Worm (Caenorhabditis elegans) whole organism, mixed stage, embryonic: ENCODE measurements around the gene F57F4.1.

Experiments
- bed-3 ChIP-seq: fragments of 200-800 bp; sonication (Bioruptor generic); optimal IDR thresholded peaks from 3 replicates; lab custom pipeline; 2018; ENCODE audit warnings: mild to moderate bottlenecking, missing genetic modification characterization, moderate library complexity, missing compliant biosample characterization
- blmp-1 ChIP-seq: fragments of 150-350 bp; optimal IDR thresholded peaks from 2 replicates; lab custom pipeline; 2014; ENCODE audit warnings: missing biosample characterization, missing genetic modification characterization
- ceh-39 ChIP-seq: fragments of 150-350 bp; optimal IDR thresholded peaks from 2 replicates; lab custom pipeline; 2014; ENCODE audit warnings: missing biosample characterization, missing genetic modification characterization
- ceh-43 ChIP-seq: fragments of 200-800 bp; sonication (Bioruptor generic); optimal IDR thresholded peaks from 2 replicates; lab custom pipeline; 2018; ENCODE audit warnings: mild to moderate bottlenecking, missing genetic modification characterization, moderate library complexity, missing compliant biosample characterization
- ceh-83 ChIP-seq: fragments of 200-800 bp; sonication (Bioruptor generic); optimal IDR thresholded peaks from 2 replicates; lab custom pipeline; 2018; ENCODE audit warnings: mild to moderate bottlenecking, missing genetic modification characterization, missing compliant biosample characterization
- ces-1 ChIP-seq: fragments of 150-350 bp; optimal IDR thresholded peaks from 2 replicates; lab custom pipeline; 2014; ENCODE audit warnings: missing biosample characterization, missing genetic modification reagents, missing genetic modification characterization
- cnd-1 ChIP-seq: fragments of 200-800 bp; sonication (Bioruptor generic); optimal IDR thresholded peaks from 2 replicates; lab custom pipeline; 2018; ENCODE audit warnings: mild to moderate bottlenecking, missing genetic modification characterization, missing compliant biosample characterization
- drap-1 ChIP-seq: fragments of 200-800 bp; sonication (Bioruptor generic); optimal IDR thresholded peaks from 3 replicates; lab custom pipeline; 2018; ENCODE audit warnings: mild to moderate bottlenecking, missing genetic modification characterization, missing compliant biosample characterization
- elt-1 ChIP-seq: sonication (generic microtip); optimal IDR thresholded peaks from 2 replicates; lab custom pipeline; 2017; ENCODE audit warnings: missing genetic modification characterization, mild to moderate bottlenecking, missing compliant biosample characterization, antibody characterized with exemption, moderate library complexity, borderline replicate concordance; ENCODE audit not compliant: insufficient read depth
- elt-3 ChIP-seq: fragments of 150-350 bp; optimal IDR thresholded peaks from 2 replicates; lab custom pipeline; 2014; ENCODE audit warnings: missing biosample characterization, missing genetic modification characterization
- flh-1 ChIP-seq: fragments of 200-800 bp; sonication (Bioruptor generic); optimal IDR thresholded peaks from 2 replicates; lab custom pipeline; 2018; ENCODE audit warnings: mild to moderate bottlenecking, missing genetic modification characterization, moderate library complexity, missing compliant biosample characterization
- ham-2 ChIP-seq: fragments of 200-800 bp; sonication (Bioruptor generic); optimal IDR thresholded peaks from 2 replicates; lab custom pipeline; 2018; ENCODE audit warnings: mild to moderate bottlenecking, missing genetic modification characterization, missing compliant biosample characterization
- hlh-1 ChIP-seq: fragments of 150-350 bp; optimal IDR thresholded peaks from 2 replicates; lab custom pipeline; 2014; ENCODE audit warnings: missing biosample characterization, missing genetic modification reagents, missing genetic modification characterization
- lin-13 ChIP-seq: fragments of 150-350 bp; optimal IDR thresholded peaks from 2 replicates; lab custom pipeline; 2014; ENCODE audit warnings: missing biosample characterization, missing genetic modification characterization
- lin-32 ChIP-seq: fragments of 200-800 bp; sonication (Bioruptor generic); optimal IDR thresholded peaks from 2 replicates; lab custom pipeline; 2018; ENCODE audit warnings: mild to moderate bottlenecking, missing genetic modification characterization, missing compliant biosample characterization
- lsy-2 ChIP-seq: fragments of 150-350 bp; optimal IDR thresholded peaks from 2 replicates; lab custom pipeline; 2014; ENCODE audit warnings: missing biosample characterization, missing genetic modification characterization
- mab-5 ChIP-seq: fragments of 150-350 bp; optimal IDR thresholded peaks from 2 replicates; lab custom pipeline; 2014; ENCODE audit warnings: missing biosample characterization, missing genetic modification characterization
- mls-2 ChIP-seq: sonication (generic microtip); optimal IDR thresholded peaks from 2 replicates; lab custom pipeline; 2016; ENCODE audit warnings: mild to moderate bottlenecking, missing genetic modification characterization, moderate library complexity, missing compliant biosample characterization
- nhr-12 ChIP-seq: fragments of 150-350 bp; optimal IDR thresholded peaks from 2 replicates; lab custom pipeline; 2014; ENCODE audit warnings: missing biosample characterization, missing genetic modification characterization
- nhr-2 ChIP-seq: fragments of 150-350 bp; optimal IDR thresholded peaks from 2 replicates; lab custom pipeline; 2014; ENCODE audit warnings: missing biosample characterization, missing genetic modification characterization
- nhr-237 ChIP-seq: fragments of 150-350 bp; optimal IDR thresholded peaks from 2 replicates; lab custom pipeline; 2014; ENCODE audit warnings: missing biosample characterization, missing genetic modification characterization
- nhr-28 ChIP-seq: fragments of 150-350 bp; optimal IDR thresholded peaks from 2 replicates; lab custom pipeline; 2014; ENCODE audit warnings: missing biosample characterization, missing genetic modification characterization
- nhr-76 ChIP-seq: sonication (generic microtip); optimal IDR thresholded peaks from 2 replicates; lab custom pipeline; 2017; ENCODE audit warnings: missing biosample characterization, missing genetic modification characterization
- pha-4 ChIP-seq: fragments of 150-350 bp; optimal IDR thresholded peaks from 2 replicates; lab custom pipeline; 2018; ENCODE audit warnings: missing biosample characterization, missing genetic modification reagents, missing genetic modification characterization
- sem-2 ChIP-seq: fragments of 200-800 bp; sonication (Bioruptor generic); optimal IDR thresholded peaks from 2 replicates; lab custom pipeline; 2018; ENCODE audit warnings: mild to moderate bottlenecking, missing genetic modification characterization, missing compliant biosample characterization
- sptf-1 ChIP-seq: sonication (generic microtip); optimal IDR thresholded peaks from 2 replicates; lab custom pipeline; 2017; ENCODE audit warnings: mild to moderate bottlenecking, missing genetic modification characterization, moderate library complexity, missing compliant biosample characterization
- tbx-8 ChIP-seq: fragments of 200-800 bp; sonication (Bioruptor generic); optimal IDR thresholded peaks from 2 replicates; lab custom pipeline; 2018; ENCODE audit warnings: mild to moderate bottlenecking, missing genetic modification characterization, moderate library complexity, missing compliant biosample characterization
- unc-120 ChIP-seq: sonication (generic microtip); optimal IDR thresholded peaks from 2 replicates; lab custom pipeline; 2017; ENCODE audit warnings: missing genetic modification characterization, missing compliant biosample characterization; ENCODE audit not compliant: poor library complexity, severe bottlenecking
- unc-39 ChIP-seq: fragments of 150-350 bp; optimal IDR thresholded peaks from 2 replicates; lab custom pipeline; 2014; ENCODE audit warnings: missing biosample characterization, missing genetic modification characterization
- unc-62 ChIP-seq: fragments of 150-350 bp; optimal IDR thresholded peaks from 2 replicates; lab custom pipeline; 2014; ENCODE audit warnings: missing biosample characterization, missing genetic modification reagents, missing genetic modification characterization
- zip-8 ChIP-seq: fragments of 150-350 bp; optimal IDR thresholded peaks from 2 replicates; lab custom pipeline; 2014; ENCODE audit warnings: missing biosample characterization, missing genetic modification characterization
- ztf-11 ChIP-seq: fragments of 150-350 bp; optimal IDR thresholded peaks from 2 replicates; lab custom pipeline; 2014; ENCODE audit warnings: missing biosample characterization, missing genetic modification characterization

F57F4.1 gene

ce11 chrV:6359522-6359921 is 30.7 kb upstream of the F57F4.1 start:
- TF ChIP-seq unc-39 = no peak
- no peak for TF ChIP-seq ces-1 (GFP tag; lab: Kevin White, UChicago)
- TF ChIP-seq zip-8 = no peak
- no peak for TF ChIP-seq drap-1 (GFP tag; lab: Kevin White, UChicago)
- TF ChIP-seq nhr-76 (tag; lab: Kevin White, UChicago) = no peak
- no peak for TF ChIP-seq ham-2 (GFP tag; lab: Kevin White, UChicago)
- no peak for TF ChIP-seq tbx-8 (GFP tag; lab: Kevin White, UChicago)
- TF ChIP-seq ceh-43 (GFP tag; lab: Kevin White, UChicago) = no peak
- TF ChIP-seq nhr-2 (tag; lab: Kevin White, UChicago) = no peak
- TF ChIP-seq elt-1 (tag; lab: Kevin White, UChicago) = no peak
- TF ChIP-seq sem-2 (GFP tag; lab: Kevin White, UChicago) = no peak
- TF ChIP-seq ceh-83 (GFP tag; lab: Kevin White, UChicago) = no peak
- TF ChIP-seq lsy-2 (tag; lab: Kevin White, UChicago) = no peak
- no peak for TF ChIP-seq nhr-28 (tag; lab: Kevin White, UChicago)
- no peak for TF ChIP-seq cnd-1 (tag; lab: Kevin White, UChicago)
- TF ChIP-seq unc-62 (GFP tag; lab: Kevin White, UChicago) = no peak
- TF ChIP-seq blmp-1 = no peak

ce11 chrV:6361688-6362087 is 28.6 kb upstream of the F57F4.1 start:
- TF ChIP-seq mls-2 = no peak
- no peak for TF ChIP-seq elt-3 (tag; lab: Kevin White, UChicago)
- TF ChIP-seq lin-13 (tag; lab: Kevin White, UChicago) = no peak
- TF ChIP-seq ceh-39 = no peak
- no peak for TF ChIP-seq tbx-8 (GFP tag; lab: Kevin White, UChicago)
- no peak for TF ChIP-seq nhr-12 (tag; lab: Kevin White, UChicago)
- no peak for TF ChIP-seq nhr-237

- TF ChIP-seq nhr-28 (tag; lab: Kevin White, UChicago) = no peak
- TF ChIP-seq lin-32 (GFP tag; lab: Kevin White, UChicago) = no peak
- TF ChIP-seq nhr-2 (tag; lab: Kevin White, UChicago) = no peak
- no peak for TF ChIP-seq zip-8
- TF ChIP-seq ceh-83 (GFP tag; lab: Kevin White, UChicago) = no peak
- TF ChIP-seq unc-120 (tag; lab: Kevin White, UChicago) = no peak
- TF ChIP-seq ztf-11 (tag; lab: Kevin White, UChicago) = no peak
- no peak for TF ChIP-seq lin-13 (tag; lab: Kevin White, UChicago)
- no peak for TF ChIP-seq sptf-1 (tag; lab: Kevin White, UChicago)
- TF ChIP-seq mab-5 (tag; lab: Kevin White, UChicago) = no peak
- TF ChIP-seq elt-1 (tag; lab: Kevin White, UChicago) = no peak
- TF ChIP-seq flh-1 = no peak
- no peak for TF ChIP-seq ces-1 (GFP tag; lab: Kevin White, UChicago)
- TF ChIP-seq drap-1 (GFP tag; lab: Kevin White, UChicago) = no peak
- TF ChIP-seq bed-3 (GFP tag; lab: Kevin White, UChicago) = no peak
- no peak for TF ChIP-seq mls-2
- no peak for TF ChIP-seq tbx-8 (GFP tag; lab: Kevin White, UChicago)
- no peak for TF ChIP-seq pha-4
- no peak for TF ChIP-seq nhr-76 (tag; lab: Kevin White, UChicago)
Measured at ce11 chrV:6364806-6365205, 25.5 kb upstream of the F57F4.1 start.

ce11 chrV:6365597-6365996 is 24.7 kb upstream of the F57F4.1 start, which contains the start of gene cest-33:
cest-33 (minus strand) TSS chrV:6365671.
- TF ChIP-seq ztf-11 (tag; lab: Kevin White, UChicago) = no peak
- TF ChIP-seq ham-2 (GFP tag; lab: Kevin White, UChicago) = no peak
- TF ChIP-seq nhr-76 (tag; lab: Kevin White, UChicago) = no peak
- no peak for TF ChIP-seq lin-32 (GFP tag; lab: Kevin White, UChicago)
- no peak for TF ChIP-seq drap-1 (GFP tag; lab: Kevin White, UChicago)
- no peak for TF ChIP-seq hlh-1 (tag; lab: Kevin White, UChicago)

- TF ChIP-seq unc-39 (no peak), ztf-11 (tag; lab: Kevin White, UChicago) (no peak), mab-5 (tag; lab: Kevin White, UChicago) (no peak), ceh-83 (GFP tag; lab: Kevin White, UChicago) (no peak), ceh-43 (GFP tag; lab: Kevin White, UChicago) (no peak), cnd-1 (tag; lab: Kevin White, UChicago) (no peak), blmp-1 (no peak), mls-2 (no peak), unc-62 (GFP tag; lab: Kevin White, UChicago) (no peak), drap-1 (GFP tag; lab: Kevin White, UChicago) (no peak), lin-32 (GFP tag; lab: Kevin White, UChicago) (no peak), hlh-1 (tag; lab: Kevin White, UChicago) (no peak), nhr-76 (tag; lab: Kevin White, UChicago) (no peak), bed-3 (GFP tag; lab: Kevin White, UChicago) (no peak), nhr-237 (no peak)
Measured at ce11 chrV:6368494-6368893, 21.8 kb upstream of the F57F4.1 start.
